Worm (Caenorhabditis elegans) whole organism, L1 larva: ENCODE data around the gene K05F6.14.

Source experiments
- C04F5.9 ChIP-seq: sonication (generic microtip); optimal IDR thresholded peaks from 2 replicates; lab custom pipeline; 2016; ENCODE audit warnings: missing genetic modification characterization, missing compliant biosample characterization
- C16A3.4 ChIP-seq: fragments of 150-350 bp; optimal IDR thresholded peaks from 2 replicates; lab custom pipeline; 2014; ENCODE audit warnings: missing biosample characterization, missing genetic modification characterization
- C34B4.2 ChIP-seq: sonication (generic microtip); optimal IDR thresholded peaks from 2 replicates; lab custom pipeline; 2017; ENCODE audit warnings: mild to moderate bottlenecking, missing genetic modification characterization, missing compliant biosample characterization
- Y116A8C.19 ChIP-seq: sonication (generic microtip); optimal IDR thresholded peaks from 2 replicates; lab custom pipeline; 2016; ENCODE audit warnings: missing compliant biosample characterization, missing genetic modification characterization, borderline replicate concordance
- blmp-1 ChIP-seq: fragments of 150-350 bp; optimal IDR thresholded peaks from 2 replicates; lab custom pipeline; 2014; ENCODE audit warnings: missing biosample characterization, missing genetic modification characterization
- ceh-63 ChIP-seq: fragments of 200-800 bp; sonication (Bioruptor generic); optimal IDR thresholded peaks from 2 replicates; lab custom pipeline; 2018; ENCODE audit warnings: mild to moderate bottlenecking, missing genetic modification characterization, missing compliant biosample characterization
- ceh-8 ChIP-seq: fragments of 200-800 bp; sonication (Bioruptor generic); optimal IDR thresholded peaks from 2 replicates; lab custom pipeline; 2018; ENCODE audit warnings: mild to moderate bottlenecking, missing genetic modification characterization, moderate library complexity, missing compliant biosample characterization
- ceh-88 ChIP-seq: fragments of 200-800 bp; sonication (Bioruptor generic); IDR thresholded peaks from 2 replicates; pipeline ENCODE4 v1.3.6; 2022; ENCODE audit warnings: missing genetic modification characterization, missing compliant biosample characterization
- ceh-90 ChIP-seq: sonication (generic microtip); optimal IDR thresholded peaks from 2 replicates; lab custom pipeline; 2016; ENCODE audit warnings: missing genetic modification characterization, missing compliant biosample characterization
- dpl-1 ChIP-seq, 3 experiments: fragments of 150-350 bp in 2 of 3; sonication (generic microtip) in 1 of 3; optimal IDR thresholded peaks; 2 replicates each; lab custom pipeline; 2014 to 2017; ENCODE audit warnings: missing biosample characterization in 3 of 3, missing genetic modification characterization in 3 of 3, missing genetic modification reagents in 3 of 3
- egl-27 ChIP-seq, 2 experiments: fragments of 150-350 bp in 1 of 2; sonication (generic microtip); optimal IDR thresholded peaks; 3 replicates each; lab custom pipeline; 2017 to 2018; ENCODE audit warnings: missing biosample characterization in 2 of 2, missing genetic modification characterization in 2 of 2, missing genetic modification reagents in 2 of 2
- fos-1 ChIP-seq: fragments of 150-350 bp; optimal IDR thresholded peaks from 2 replicates; lab custom pipeline; 2014; ENCODE audit warnings: missing biosample characterization, missing genetic modification characterization
- grh-1 ChIP-seq: fragments of 200-800 bp; sonication (Bioruptor generic); IDR thresholded peaks from 2 replicates; pipeline ENCODE4 v1.3.6; 2022; ENCODE audit warnings: missing genetic modification reagents, missing genetic modification characterization, missing compliant biosample characterization
- hlh-17 ChIP-seq: fragments of 200-800 bp; sonication (Bioruptor generic); optimal IDR thresholded peaks from 2 replicates; lab custom pipeline; 2018; ENCODE audit warnings: missing genetic modification characterization, mild to moderate bottlenecking, missing compliant biosample characterization, moderate library complexity, borderline replicate concordance
- lin-13 ChIP-seq: fragments of 150-350 bp; optimal IDR thresholded peaks from 2 replicates; lab custom pipeline; 2014; ENCODE audit warnings: missing biosample characterization, missing genetic modification reagents, missing genetic modification characterization
- lin-14 ChIP-seq: fragments of 200-800 bp; sonication (Bioruptor generic); optimal IDR thresholded peaks from 2 replicates; lab custom pipeline; 2018; ENCODE audit warnings: mild to moderate bottlenecking, missing genetic modification characterization, moderate library complexity, missing compliant biosample characterization
- lin-39 ChIP-seq: fragments of 150-350 bp; optimal IDR thresholded peaks from 2 replicates; lab custom pipeline; 2014; ENCODE audit warnings: missing biosample characterization, missing genetic modification reagents, missing genetic modification characterization
- lsy-2 ChIP-seq, 2 experiments: fragments of 150-350 bp; optimal IDR thresholded peaks; 2 replicates each; lab custom pipeline; 2014; ENCODE audit warnings: missing biosample characterization in 2 of 2, missing genetic modification characterization in 2 of 2
- mab-9 ChIP-seq: fragments of 200-800 bp; sonication (Bioruptor generic); IDR thresholded peaks from 2 replicates; pipeline ENCODE4 v1.3.6; 2022; ENCODE audit warnings: missing genetic modification reagents, missing genetic modification characterization, missing compliant biosample characterization
- mdl-1 ChIP-seq, 2 experiments: fragments of 150-350 bp; optimal IDR thresholded peaks; 2 replicates each; lab custom pipeline; 2014 to 2017; ENCODE audit warnings: missing biosample characterization in 2 of 2, missing genetic modification characterization in 2 of 2, inconsistent platforms in 1 of 2
- mef-2 ChIP-seq: fragments of 150-350 bp; optimal IDR thresholded peaks from 2 replicates; lab custom pipeline; 2014; ENCODE audit warnings: missing biosample characterization, missing genetic modification characterization
- mep-1 ChIP-seq: fragments of 150-350 bp; optimal IDR thresholded peaks from 2 replicates; lab custom pipeline; 2014; ENCODE audit warnings: missing biosample characterization, missing genetic modification characterization
- nhr-11 ChIP-seq: fragments of 150-350 bp; optimal IDR thresholded peaks from 2 replicates; lab custom pipeline; 2014; ENCODE audit warnings: missing biosample characterization, missing genetic modification characterization
- nhr-20 ChIP-seq: sonication (generic microtip); optimal IDR thresholded peaks from 2 replicates; lab custom pipeline; 2016; ENCODE audit warnings: mild to moderate bottlenecking, missing genetic modification characterization, missing compliant biosample characterization
- nhr-28 ChIP-seq: fragments of 150-350 bp; optimal IDR thresholded peaks from 2 replicates; lab custom pipeline; 2014; ENCODE audit warnings: missing biosample characterization, missing genetic modification characterization
- nhr-47 ChIP-seq: sonication (generic microtip); optimal IDR thresholded peaks from 2 replicates; lab custom pipeline; 2016; ENCODE audit warnings: mild to moderate bottlenecking, missing genetic modification characterization, moderate library complexity, missing compliant biosample characterization
- nhr-76 ChIP-seq: sonication (generic microtip); optimal IDR thresholded peaks from 2 replicates; lab custom pipeline; 2017; ENCODE audit warnings: missing biosample characterization, missing genetic modification characterization
- nhr-84 ChIP-seq: sonication (generic microtip); optimal IDR thresholded peaks from 2 replicates; lab custom pipeline; 2017; ENCODE audit warnings: missing biosample characterization, missing genetic modification characterization
- nhr-90 ChIP-seq: sonication (generic microtip); optimal IDR thresholded peaks from 2 replicates; lab custom pipeline; 2016; ENCODE audit warnings: mild to moderate bottlenecking, missing genetic modification characterization, missing compliant biosample characterization; ENCODE audit not compliant: poor library complexity
- pax-3 ChIP-seq: fragments of 200-800 bp; sonication (Bioruptor generic); optimal IDR thresholded peaks from 2 replicates; lab custom pipeline; 2018; ENCODE audit warnings: mild to moderate bottlenecking, missing genetic modification characterization, moderate library complexity, missing compliant biosample characterization
- snpc-4 ChIP-seq: fragments of 150-350 bp; optimal IDR thresholded peaks from 2 replicates; lab custom pipeline; 2014; ENCODE audit warnings: missing biosample characterization, missing genetic modification characterization
- sox-4 ChIP-seq: sonication (generic microtip); optimal IDR thresholded peaks from 2 replicates; lab custom pipeline; 2016; ENCODE audit warnings: missing genetic modification characterization, missing compliant biosample characterization
- sup-37 ChIP-seq: fragments of 200-800 bp; sonication (Bioruptor generic); optimal IDR thresholded peaks from 2 replicates; lab custom pipeline; 2018; ENCODE audit warnings: mild to moderate bottlenecking, missing genetic modification characterization, missing compliant biosample characterization
- tbx-2 ChIP-seq: sonication (generic microtip); optimal IDR thresholded peaks from 2 replicates; lab custom pipeline; 2016; ENCODE audit warnings: missing genetic modification characterization, missing compliant biosample characterization
- unc-130 ChIP-seq: fragments of 150-350 bp; optimal IDR thresholded peaks from 2 replicates; lab custom pipeline; 2017; ENCODE audit warnings: missing biosample characterization, missing genetic modification characterization, inconsistent platforms
- unc-86 ChIP-seq: sonication (generic microtip); optimal IDR thresholded peaks from 2 replicates; lab custom pipeline; 2016; ENCODE audit warnings: missing genetic modification characterization, missing compliant biosample characterization
- vab-15 ChIP-seq: sonication (generic microtip); optimal IDR thresholded peaks from 2 replicates; lab custom pipeline; 2017; ENCODE audit warnings: missing genotype, mild to moderate bottlenecking, missing genetic modification characterization, missing compliant biosample characterization
- xbp-1 ChIP-seq: sonication (generic microtip); optimal IDR thresholded peaks from 2 replicates; lab custom pipeline; 2016; ENCODE audit warnings: missing genetic modification characterization, missing compliant biosample characterization
- zag-1 ChIP-seq: fragments of 150-350 bp; optimal IDR thresholded peaks from 2 replicates; lab custom pipeline; 2014; ENCODE audit warnings: missing biosample characterization, missing genetic modification characterization

Gene K05F6.14

ce11 chrII:1601507-1601906 lies 39.5 kb downstream of the K05F6.14 start, which contains the start of gene bath-47:
TSS of gene bath-47 (plus strand) at chrII:1601811.
- TF ChIP-seq zag-1, result no peak
- TF ChIP-seq fos-1 (tag; lab: Kevin White, UChicago), result no peak
- TF ChIP-seq nhr-76, result no peak
- TF ChIP-seq lin-13, result no peak
- no peak for TF ChIP-seq mab-9 (GFP tag; lab: Robert Waterston, UW)
- TF ChIP-seq C34B4.2 (tag; lab: Kevin White, UChicago), result no peak
- TF ChIP-seq mep-1 (tag; lab: Kevin White, UChicago), result no peak
- no peak for TF ChIP-seq nhr-84 (tag; lab: Kevin White, UChicago)
- no peak for TF ChIP-seq blmp-1 (tag; lab: Kevin White, UChicago)
- TF ChIP-seq lsy-2 (tag; optimal IDR thresholded peaks at IDR 0.05; lab: Kevin White, UChicago), result no peak
- TF ChIP-seq sup-37, result no peak
- no peak for TF ChIP-seq ceh-90 (tag; lab: Kevin White, UChicago)
- TF ChIP-seq nhr-47 (tag; lab: Kevin White, UChicago), result no peak
- no peak for TF ChIP-seq ceh-8 (GFP tag; lab: Kevin White, UChicago)

ce11 chrII:1603049-1603448 lies 41.1 kb downstream of the K05F6.14 start:
- TF ChIP-seq ceh-88 (GFP tag; lab: Robert Waterston, UW) (no peak), egl-27 (tag; optimal IDR thresholded peaks at IDR 0.05; lab: Kevin White, UChicago) (no peak), hlh-17 (GFP tag; lab: Kevin White, UChicago) (no peak), C34B4.2 (tag; lab: Kevin White, UChicago) (no peak), nhr-20 (tag; lab: Kevin White, UChicago) (no peak)

- TF ChIP-seq snpc-4 (tag; lab: Kevin White, UChicago) (no peak), Y116A8C.19 (tag; lab: Kevin White, UChicago) (no peak), lin-13 (no peak), lin-14 (GFP tag; lab: Kevin White, UChicago) (no peak), vab-15 (tag; lab: Kevin White, UChicago) (no peak), tbx-2 (no peak), nhr-20 (tag; lab: Kevin White, UChicago) (no peak), grh-1 (GFP tag; lab: Robert Waterston, UW) (no peak), xbp-1 (no peak), egl-27 (tag; optimal IDR thresholded peaks at IDR 0.05; lab: Kevin White, UChicago) (no peak), nhr-28 (tag; lab: Kevin White, UChicago) (no peak), unc-130 (tag; lab: Kevin White, UChicago) (no peak), sox-4 (tag; lab: Kevin White, UChicago) (no peak), nhr-76 (no peak)
These were observed 43.0 kb downstream of the K05F6.14 start for ce11 chrII:1605010-1605409.

ce11 chrII:1606079-1606478 lies 44.1 kb downstream of the K05F6.14 start, which contains the start of gene bath-33:
TSS of gene bath-33 (minus strand) at chrII:1606179.
- TF ChIP-seq mdl-1 (tag; optimal IDR thresholded peaks at IDR 0.05; lab: Kevin White, UChicago) (no peak), ceh-63 (GFP tag; lab: Kevin White, UChicago) (no peak), lin-13 (no peak), hlh-17 (GFP tag; lab: Kevin White, UChicago) (no peak), dpl-1 (GFP tag; optimal IDR thresholded peaks at IDR 0.05; lab: Kevin White, UChicago) (no peak), nhr-11 (tag; lab: Kevin White, UChicago) (no peak), pax-3 (tag; lab: Kevin White, UChicago) (no peak), C04F5.9 (tag; lab: Kevin White, UChicago) (no peak), mef-2 (no peak), nhr-90 (tag; lab: Kevin White, UChicago) (no peak), unc-86 (tag; lab: Kevin White, UChicago) (no peak), C16A3.4 (tag; lab: Kevin White, UChicago) (no peak), lin-39 (tag; lab: Kevin White, UChicago) (no peak)
